Worm (Caenorhabditis elegans) whole organism, L1 larva: ENCODE measurements around the gene cgr-1.

Experiments
- C34B4.2 ChIP-seq: sonication (generic microtip); optimal IDR thresholded peaks from 2 replicates; lab custom pipeline; 2017; ENCODE audit warnings: mild to moderate bottlenecking, missing genetic modification characterization, missing compliant biosample characterization
- F16B12.6 ChIP-seq: fragments of 150-350 bp; optimal IDR thresholded peaks from 2 replicates; lab custom pipeline; 2014; ENCODE audit warnings: missing biosample characterization, missing genetic modification characterization
- Y116A8C.19 ChIP-seq: sonication (generic microtip); optimal IDR thresholded peaks from 2 replicates; lab custom pipeline; 2016; ENCODE audit warnings: missing compliant biosample characterization, missing genetic modification characterization, borderline replicate concordance
- aly-2 ChIP-seq: fragments of 150-350 bp; optimal IDR thresholded peaks from 2 replicates; lab custom pipeline; 2014; ENCODE audit warnings: missing biosample characterization, missing genetic modification characterization
- ama-1 ChIP-seq: fragments of 150-350 bp; optimal IDR thresholded peaks from 2 replicates; lab custom pipeline; 2014
- ceh-8 ChIP-seq: fragments of 200-800 bp; sonication (Bioruptor generic); optimal IDR thresholded peaks from 2 replicates; lab custom pipeline; 2018; ENCODE audit warnings: mild to moderate bottlenecking, missing genetic modification characterization, moderate library complexity, missing compliant biosample characterization
- ceh-88 ChIP-seq: fragments of 200-800 bp; sonication (Bioruptor generic); IDR thresholded peaks from 2 replicates; pipeline ENCODE4 v1.3.6; 2022; ENCODE audit warnings: missing genetic modification characterization, missing compliant biosample characterization
- dpl-1 ChIP-seq, 3 experiments: fragments of 150-350 bp in 2 of 3; sonication (generic microtip) in 1 of 3; optimal IDR thresholded peaks; 2 replicates each; lab custom pipeline; 2014 to 2017; ENCODE audit warnings: missing biosample characterization in 3 of 3, missing genetic modification characterization in 3 of 3, missing genetic modification reagents in 3 of 3
- efl-1 ChIP-seq, 4 experiments: fragments of 150-350 bp; optimal IDR thresholded peaks in 3 of 4; peaks in 1 of 4; 1 replicate in 1 of 4; 2 replicates in 3 of 4; lab custom pipeline; 2014; ENCODE audit warnings: missing biosample characterization in 2 of 4, missing genetic modification characterization in 2 of 4, missing genetic modification reagents in 2 of 4
- egl-13 ChIP-seq: sonication (generic microtip); optimal IDR thresholded peaks from 2 replicates; lab custom pipeline; 2016; ENCODE audit warnings: missing genotype, missing genetic modification reagents, missing genetic modification characterization, missing compliant biosample characterization
- elt-2 ChIP-seq: sonication (generic microtip); optimal IDR thresholded peaks from 2 replicates; lab custom pipeline; 2016; ENCODE audit warnings: missing genetic modification characterization, mild to moderate bottlenecking, inconsistent platforms, missing compliant biosample characterization, missing genetic modification reagents
- ets-5 ChIP-seq: fragments of 200-800 bp; sonication (Bioruptor generic); IDR thresholded peaks from 2 replicates; pipeline ENCODE4 v1.3.6; 2022; ENCODE audit warnings: missing genetic modification characterization, missing compliant biosample characterization
- fkh-4 ChIP-seq: sonication (generic microtip); optimal IDR thresholded peaks from 2 replicates; lab custom pipeline; 2016; ENCODE audit warnings: missing compliant biosample characterization, missing genetic modification characterization, borderline replicate concordance
- fkh-8 ChIP-seq: sonication (generic microtip); optimal IDR thresholded peaks from 2 replicates; lab custom pipeline; 2016; ENCODE audit warnings: mild to moderate bottlenecking, missing genetic modification characterization, missing compliant biosample characterization
- fos-1 ChIP-seq: fragments of 150-350 bp; optimal IDR thresholded peaks from 2 replicates; lab custom pipeline; 2014; ENCODE audit warnings: missing biosample characterization, missing genetic modification characterization
- hpl-2 ChIP-seq: fragments of 150-350 bp; optimal IDR thresholded peaks from 2 replicates; lab custom pipeline; 2014; ENCODE audit warnings: missing biosample characterization, missing genetic modification reagents, missing genetic modification characterization
- lin-13 ChIP-seq: fragments of 150-350 bp; optimal IDR thresholded peaks from 2 replicates; lab custom pipeline; 2014; ENCODE audit warnings: missing biosample characterization, missing genetic modification reagents, missing genetic modification characterization
- lin-14 ChIP-seq: fragments of 200-800 bp; sonication (Bioruptor generic); optimal IDR thresholded peaks from 2 replicates; lab custom pipeline; 2018; ENCODE audit warnings: mild to moderate bottlenecking, missing genetic modification characterization, moderate library complexity, missing compliant biosample characterization
- lin-15B ChIP-seq: fragments of 150-350 bp; sonication (generic microtip); optimal IDR thresholded peaks from 3 replicates; lab custom pipeline; 2014; ENCODE audit warnings: missing biosample characterization, missing genetic modification characterization
- lir-3 ChIP-seq: sonication (generic microtip); optimal IDR thresholded peaks from 2 replicates; lab custom pipeline; 2016; ENCODE audit warnings: mild to moderate bottlenecking, missing genetic modification characterization, moderate library complexity, missing compliant biosample characterization; ENCODE audit not compliant: poor library complexity
- lsy-2 ChIP-seq, 2 experiments: fragments of 150-350 bp; optimal IDR thresholded peaks; 2 replicates each; lab custom pipeline; 2014; ENCODE audit warnings: missing biosample characterization in 2 of 2, missing genetic modification characterization in 2 of 2
- mdl-1 ChIP-seq, 2 experiments: fragments of 150-350 bp; optimal IDR thresholded peaks; 2 replicates each; lab custom pipeline; 2014 to 2017; ENCODE audit warnings: missing biosample characterization in 2 of 2, missing genetic modification characterization in 2 of 2, inconsistent platforms in 1 of 2
- mef-2 ChIP-seq: fragments of 150-350 bp; optimal IDR thresholded peaks from 2 replicates; lab custom pipeline; 2014; ENCODE audit warnings: missing biosample characterization, missing genetic modification characterization
- nhr-11 ChIP-seq: fragments of 150-350 bp; optimal IDR thresholded peaks from 2 replicates; lab custom pipeline; 2014; ENCODE audit warnings: missing biosample characterization, missing genetic modification characterization
- nhr-19 ChIP-seq: fragments of 200-800 bp; sonication (Bioruptor generic); conservative IDR thresholded peaks from 2 replicates; pipeline ENCODE4 v1.3.6; 2022; ENCODE audit warnings: missing genetic modification characterization, missing compliant biosample characterization
- nhr-20 ChIP-seq: sonication (generic microtip); optimal IDR thresholded peaks from 2 replicates; lab custom pipeline; 2016; ENCODE audit warnings: mild to moderate bottlenecking, missing genetic modification characterization, missing compliant biosample characterization
- nhr-237 ChIP-seq: fragments of 150-350 bp; optimal IDR thresholded peaks from 2 replicates; lab custom pipeline; 2014; ENCODE audit warnings: missing biosample characterization, missing genetic modification characterization
- nhr-47 ChIP-seq: sonication (generic microtip); optimal IDR thresholded peaks from 2 replicates; lab custom pipeline; 2016; ENCODE audit warnings: mild to moderate bottlenecking, missing genetic modification characterization, moderate library complexity, missing compliant biosample characterization
- nhr-84 ChIP-seq: sonication (generic microtip); optimal IDR thresholded peaks from 2 replicates; lab custom pipeline; 2017; ENCODE audit warnings: missing biosample characterization, missing genetic modification characterization
- nhr-90 ChIP-seq: sonication (generic microtip); optimal IDR thresholded peaks from 2 replicates; lab custom pipeline; 2016; ENCODE audit warnings: mild to moderate bottlenecking, missing genetic modification characterization, missing compliant biosample characterization; ENCODE audit not compliant: poor library complexity
- pqm-1 ChIP-seq: sonication (generic microtip); optimal IDR thresholded peaks from 3 replicates; lab custom pipeline; 2017; ENCODE audit warnings: missing biosample characterization, missing genetic modification characterization
- snpc-4 ChIP-seq: fragments of 150-350 bp; optimal IDR thresholded peaks from 2 replicates; lab custom pipeline; 2014; ENCODE audit warnings: missing biosample characterization, missing genetic modification characterization
- snu-23 ChIP-seq: sonication (generic microtip); optimal IDR thresholded peaks from 2 replicates; lab custom pipeline; 2016; ENCODE audit warnings: missing genetic modification characterization, missing compliant biosample characterization
- sox-4 ChIP-seq: sonication (generic microtip); optimal IDR thresholded peaks from 2 replicates; lab custom pipeline; 2016; ENCODE audit warnings: missing genetic modification characterization, missing compliant biosample characterization
- sup-37 ChIP-seq: fragments of 200-800 bp; sonication (Bioruptor generic); optimal IDR thresholded peaks from 2 replicates; lab custom pipeline; 2018; ENCODE audit warnings: mild to moderate bottlenecking, missing genetic modification characterization, missing compliant biosample characterization
- tlp-1 ChIP-seq: fragments of 150-350 bp; optimal IDR thresholded peaks from 2 replicates; lab custom pipeline; 2014; ENCODE audit warnings: missing biosample characterization, missing genetic modification characterization
- unc-130 ChIP-seq: fragments of 150-350 bp; optimal IDR thresholded peaks from 2 replicates; lab custom pipeline; 2017; ENCODE audit warnings: missing biosample characterization, missing genetic modification characterization, inconsistent platforms
- unc-62 ChIP-seq: fragments of 150-350 bp; optimal IDR thresholded peaks from 2 replicates; lab custom pipeline; 2014; ENCODE audit warnings: missing biosample characterization, missing genetic modification reagents, missing genetic modification characterization
- unc-98 ChIP-seq: fragments of 200-800 bp; sonication (Bioruptor generic); IDR thresholded peaks from 2 replicates; pipeline ENCODE4 v1.3.6; 2022; ENCODE audit warnings: missing genetic modification characterization, missing compliant biosample characterization
- vab-15 ChIP-seq: sonication (generic microtip); optimal IDR thresholded peaks from 2 replicates; lab custom pipeline; 2017; ENCODE audit warnings: missing genotype, mild to moderate bottlenecking, missing genetic modification characterization, missing compliant biosample characterization
- xbp-1 ChIP-seq: sonication (generic microtip); optimal IDR thresholded peaks from 2 replicates; lab custom pipeline; 2016; ENCODE audit warnings: missing genetic modification characterization, missing compliant biosample characterization
- ztf-4 ChIP-seq: fragments of 150-350 bp; optimal IDR thresholded peaks from 2 replicates; lab custom pipeline; 2014; ENCODE audit warnings: missing biosample characterization, missing genetic modification characterization

cgr-1 gene

ce11 chrX:3576239-3576638 lies 24.0 kb downstream of the cgr-1 start, which contains the start of gene ckc-1 (continued):
- TF ChIP-seq ama-1 (lab: Kevin White, UChicago) = no peak
- no peak for TF ChIP-seq nhr-11 (tag; lab: Kevin White, UChicago)
- no peak for TF ChIP-seq ets-5 (GFP tag; lab: Robert Waterston, UW)
- no peak for TF ChIP-seq nhr-19
- TF ChIP-seq tlp-1 (tag; lab: Kevin White, UChicago) = peak; percentile 43
- peak; percentile 98 for TF ChIP-seq elt-2 (tag; lab: Kevin White, UChicago)
- no peak for TF ChIP-seq efl-1 (optimal IDR thresholded peaks at IDR 0.05; lab: Kevin White, UChicago)
- TF ChIP-seq efl-1 (GFP tag; optimal IDR thresholded peaks at IDR 0.05 in 1 of 2; lab: Kevin White, UChicago) = no peak
- TF ChIP-seq pqm-1 (tag; lab: Kevin White, UChicago) = peak; percentile 87
- no peak for TF ChIP-seq mdl-1 (tag; optimal IDR thresholded peaks at IDR 0.05; lab: Kevin White, UChicago)
- no peak for TF ChIP-seq F16B12.6 (tag; lab: Kevin White, UChicago)
- TF ChIP-seq fkh-4 (tag; lab: Kevin White, UChicago) = no peak
- no peak for TF ChIP-seq hpl-2
- no peak for TF ChIP-seq snpc-4 (tag; lab: Kevin White, UChicago)
- TF ChIP-seq lsy-2 (tag; optimal IDR thresholded peaks at IDR 0.05; lab: Kevin White, UChicago) = peak in 1 of 2 experiments; percentile 36

- TF ChIP-seq unc-98 (no peak), lin-14 (GFP tag; lab: Kevin White, UChicago) (no peak), aly-2 (no peak), Y116A8C.19 (tag; lab: Kevin White, UChicago) (no peak), unc-130 (tag; lab: Kevin White, UChicago) (no peak), xbp-1 (tag; lab: Kevin White, UChicago) (no peak), nhr-47 (tag; lab: Kevin White, UChicago) (no peak), nhr-20 (tag; lab: Kevin White, UChicago) (no peak), lin-13 (GFP tag; lab: Kevin White, UChicago) (no peak), ztf-4 (tag; lab: Kevin White, UChicago) (no peak), sup-37 (GFP tag; lab: Kevin White, UChicago) (no peak), lir-3 (tag; lab: Kevin White, UChicago) (no peak), fkh-8 (no peak), egl-13 (tag; lab: Kevin White, UChicago) (no peak), nhr-90 (no peak), C34B4.2 (tag; lab: Kevin White, UChicago) (no peak), ceh-88 (GFP tag; lab: Robert Waterston, UW) (no peak), ceh-8 (no peak)
Observed at ce11 chrX:3573482-3573881, 26.8 kb downstream of the cgr-1 start, which contains the start of gene T27A10.5. Gene T27A10.5 (minus strand): TSS chrX:3573582.

- TF ChIP-seq snu-23 (GFP tag; lab: Kevin White, UChicago) (no peak), nhr-84 (no peak), nhr-237 (tag; lab: Kevin White, UChicago) (no peak), F16B12.6 (tag; lab: Kevin White, UChicago) (no peak), nhr-47 (tag; lab: Kevin White, UChicago) (no peak), fkh-8 (no peak), nhr-19 (no peak), nhr-90 (no peak), dpl-1 (GFP tag; optimal IDR thresholded peaks at IDR 0.05; lab: Kevin White, UChicago) (no peak), fos-1 (tag; lab: Kevin White, UChicago) (no peak), ztf-4 (tag; lab: Kevin White, UChicago) (no peak), unc-130 (tag; lab: Kevin White, UChicago) (no peak), unc-62 (GFP tag; lab: Kevin White, UChicago) (no peak), aly-2 (no peak), vab-15 (tag; lab: Kevin White, UChicago) (no peak), mef-2 (tag; lab: Kevin White, UChicago) (no peak), sox-4 (tag; lab: Kevin White, UChicago) (no peak), lin-15B (no peak)
Observed at ce11 chrX:3572490-3572889, 27.8 kb downstream of the cgr-1 start, which contains the start of gene vit-3. Gene vit-3 (minus strand): TSS chrX:3572549.
